Worm (Caenorhabditis elegans) whole organism, young adult: ENCODE measurements around the gene fbxa-192.

Source experiments
- B0035.1 ChIP-seq: sonication (generic microtip); optimal IDR thresholded peaks from 2 replicates; lab custom pipeline; 2016; ENCODE audit warnings: missing genetic modification characterization, mild to moderate bottlenecking, missing compliant biosample characterization, missing genotype, missing genetic modification reagents
- B0261.1 ChIP-seq: sonication (generic microtip); optimal IDR thresholded peaks from 2 replicates; lab custom pipeline; 2016; ENCODE audit warnings: mild to moderate bottlenecking, missing genetic modification characterization, moderate library complexity, missing compliant biosample characterization
- C17E4.6 ChIP-seq: fragments of 200-800 bp; sonication (Bioruptor generic); IDR thresholded peaks from 2 replicates; pipeline ENCODE4 v1.3.6; 2022; ENCODE audit warnings: missing genetic modification reagents, missing genetic modification characterization, missing compliant biosample characterization
- F22D6.2 ChIP-seq: sonication (generic microtip); optimal IDR thresholded peaks from 2 replicates; lab custom pipeline; 2016; ENCODE audit warnings: mild to moderate bottlenecking, missing genetic modification characterization, missing compliant biosample characterization
- F39B2.1 ChIP-seq: fragments of 200-800 bp; sonication (Bioruptor generic); IDR thresholded peaks from 2 replicates; pipeline ENCODE4 v1.3.6; 2022; ENCODE audit warnings: missing genetic modification reagents, missing genetic modification characterization, missing compliant biosample characterization
- F52B5.7 ChIP-seq: sonication (generic microtip); optimal IDR thresholded peaks from 2 replicates; lab custom pipeline; 2016; ENCODE audit warnings: mild to moderate bottlenecking, missing genetic modification characterization, missing compliant biosample characterization
- K11D2.4 ChIP-seq: fragments of 200-800 bp; sonication (Bioruptor generic); IDR thresholded peaks from 2 replicates; pipeline ENCODE4 v1.3.6; 2022; ENCODE audit warnings: missing genetic modification reagents, missing genetic modification characterization, missing compliant biosample characterization
- ZK185.1 ChIP-seq: sonication (generic microtip); optimal IDR thresholded peaks from 2 replicates; lab custom pipeline; 2016; ENCODE audit warnings: mild to moderate bottlenecking, missing genetic modification characterization, missing compliant biosample characterization; ENCODE audit not compliant: poor library complexity, severe bottlenecking
- aptf-3 ChIP-seq: fragments of 200-800 bp; sonication (Bioruptor generic); IDR thresholded peaks from 2 replicates; pipeline ENCODE4 v1.3.6; 2022; ENCODE audit warnings: missing genetic modification characterization, missing compliant biosample characterization
- attf-5 ChIP-seq: fragments of 200-800 bp; sonication (Bioruptor generic); optimal IDR thresholded peaks from 2 replicates; lab custom pipeline; 2018; ENCODE audit warnings: mild to moderate bottlenecking, missing genetic modification characterization, missing compliant biosample characterization
- ceh-40 ChIP-seq: fragments of 200-800 bp; sonication (Bioruptor generic); IDR thresholded peaks from 2 replicates; pipeline ENCODE4 v1.3.6; 2022; ENCODE audit warnings: missing genetic modification characterization, missing compliant biosample characterization
- ceh-91 ChIP-seq: fragments of 200-800 bp; sonication (Bioruptor generic); IDR thresholded peaks from 2 replicates; pipeline ENCODE4 v1.3.6; 2022; ENCODE audit warnings: missing genetic modification reagents, missing genetic modification characterization, missing compliant biosample characterization
- dpff-1 ChIP-seq: sonication (generic microtip); optimal IDR thresholded peaks from 2 replicates; lab custom pipeline; 2017; ENCODE audit warnings: mild to moderate bottlenecking, missing genetic modification characterization, missing compliant biosample characterization
- dpl-1 ChIP-seq: fragments of 150-350 bp; optimal IDR thresholded peaks from 2 replicates; lab custom pipeline; 2014; ENCODE audit warnings: missing biosample characterization, missing genetic modification reagents, missing genetic modification characterization
- egrh-3 ChIP-seq: fragments of 200-800 bp; sonication (Bioruptor generic); IDR thresholded peaks from 2 replicates; pipeline ENCODE4 v1.3.6; 2022; ENCODE audit warnings: missing genetic modification reagents, missing genetic modification characterization, missing compliant biosample characterization
- ekl-4 ChIP-seq: fragments of 200-800 bp; sonication (Bioruptor generic); IDR thresholded peaks from 2 replicates; pipeline ENCODE4 v1.3.6; 2022; ENCODE audit warnings: missing genetic modification reagents, missing genetic modification characterization, missing compliant biosample characterization
- ets-4 ChIP-seq: fragments of 200-800 bp; sonication (Bioruptor generic); optimal IDR thresholded peaks from 2 replicates; lab custom pipeline; 2018; ENCODE audit warnings: mild to moderate bottlenecking, missing genetic modification characterization, missing compliant biosample characterization
- fkh-3 ChIP-seq: sonication (generic microtip); optimal IDR thresholded peaks from 2 replicates; lab custom pipeline; 2016; ENCODE audit warnings: mild to moderate bottlenecking, missing genetic modification characterization, missing compliant biosample characterization
- hmg-1.2 ChIP-seq: fragments of 200-800 bp; sonication (Bioruptor generic); IDR thresholded peaks from 2 replicates; pipeline ENCODE4 v1.3.6; 2022; ENCODE audit warnings: missing genetic modification reagents, missing genetic modification characterization, missing compliant biosample characterization
- hrde-1 ChIP-seq: sonication (generic microtip); optimal IDR thresholded peaks from 2 replicates; lab custom pipeline; 2016; ENCODE audit warnings: missing genetic modification characterization, mild to moderate bottlenecking, missing compliant biosample characterization, moderate library complexity, missing genotype, missing genetic modification reagents, borderline replicate concordance
- hsf-1 ChIP-seq: fragments of 200-800 bp; sonication (Bioruptor generic); IDR thresholded peaks from 2 replicates; pipeline ENCODE4 v1.3.6; 2022; ENCODE audit warnings: missing genetic modification reagents, missing genetic modification characterization, missing compliant biosample characterization
- lin-35 ChIP-seq, 3 experiments: fragments of 150-350 bp in 2 of 3; sonication (generic microtip) in 1 of 3; optimal IDR thresholded peaks; 2 replicates each; lab custom pipeline; 2014 to 2018; ENCODE audit warnings: missing biosample characterization in 3 of 3, missing genetic modification characterization in 3 of 3, missing genetic modification reagents in 3 of 3
- madf-10 ChIP-seq: sonication (generic microtip); optimal IDR thresholded peaks from 2 replicates; lab custom pipeline; 2016; ENCODE audit warnings: mild to moderate bottlenecking, missing genetic modification characterization, missing compliant biosample characterization
- madf-3 ChIP-seq: fragments of 200-800 bp; sonication (Bioruptor generic); IDR thresholded peaks from 2 replicates; pipeline ENCODE4 v1.3.6; 2022; ENCODE audit warnings: missing genetic modification reagents, missing genetic modification characterization, missing compliant biosample characterization
- madf-6 ChIP-seq: fragments of 200-800 bp; sonication (Bioruptor generic); IDR thresholded peaks from 2 replicates; pipeline ENCODE4 v1.3.6; 2022; ENCODE audit warnings: missing genetic modification reagents, missing genetic modification characterization, missing compliant biosample characterization
- mcd-1 ChIP-seq: fragments of 200-800 bp; sonication (Bioruptor generic); IDR thresholded peaks from 2 replicates; pipeline ENCODE4 v1.3.6; 2022; ENCODE audit warnings: missing genetic modification reagents, missing genetic modification characterization, missing compliant biosample characterization
- mel-28 ChIP-seq: sonication (generic microtip); optimal IDR thresholded peaks from 2 replicates; lab custom pipeline; 2016; ENCODE audit warnings: borderline replicate concordance, mild to moderate bottlenecking, missing genetic modification characterization, missing compliant biosample characterization
- mxl-1 ChIP-seq: sonication (generic microtip); optimal IDR thresholded peaks from 2 replicates; lab custom pipeline; 2016; ENCODE audit warnings: missing genetic modification characterization, missing compliant biosample characterization
- nfyb-1 ChIP-seq: fragments of 200-800 bp; sonication (Bioruptor generic); IDR thresholded peaks from 2 replicates; pipeline ENCODE4 v1.3.6; 2022; ENCODE audit warnings: missing genetic modification reagents, missing genetic modification characterization, missing compliant biosample characterization
- nhr-120 ChIP-seq: fragments of 200-800 bp; sonication (Bioruptor generic); IDR thresholded peaks from 2 replicates; pipeline ENCODE4 v1.3.6; 2022; ENCODE audit warnings: missing genetic modification characterization, missing compliant biosample characterization
- nhr-27 ChIP-seq: fragments of 200-800 bp; sonication (Bioruptor generic); optimal IDR thresholded peaks from 2 replicates; lab custom pipeline; 2018; ENCODE audit warnings: mild to moderate bottlenecking, missing genetic modification characterization, moderate library complexity, missing compliant biosample characterization
- pha-4 ChIP-seq: fragments of 150-350 bp; sonication (generic microtip); optimal IDR thresholded peaks from 2 replicates; lab custom pipeline; 2014; ENCODE audit warnings: missing biosample characterization, missing genetic modification reagents, missing genetic modification characterization
- rec-8 ChIP-seq, 2 experiments: sonication (generic microtip); optimal IDR thresholded peaks; 2 replicates each; lab custom pipeline; 2016; ENCODE audit warnings: mild to moderate bottlenecking in 2 of 2, missing genetic modification characterization in 2 of 2, missing genetic modification reagents in 2 of 2, missing genotype in 2 of 2, missing biosample characterization in 1 of 2, missing compliant biosample characterization in 1 of 2, moderate library complexity in 1 of 2
- rpc-1 ChIP-seq, 2 experiments: fragments of 150-350 bp in 1 of 2; sonication (generic microtip) in 1 of 2; optimal IDR thresholded peaks; 2 replicates each; lab custom pipeline; 2014 to 2018; ENCODE audit warnings: missing biosample characterization in 1 of 2, missing genetic modification characterization in 1 of 2, missing genetic modification reagents in 1 of 2, missing genotype in 1 of 2
- sdz-38 ChIP-seq: sonication (generic microtip); optimal IDR thresholded peaks from 2 replicates; lab custom pipeline; 2016; ENCODE audit warnings: missing genotype, missing genetic modification characterization, missing compliant biosample characterization
- snpc-1.3 ChIP-seq: sonication (generic microtip); optimal IDR thresholded peaks from 2 replicates; lab custom pipeline; 2017; ENCODE audit warnings: missing genetic modification characterization, mild to moderate bottlenecking, missing compliant biosample characterization, antibody characterized with exemption, moderate library complexity, missing genotype, missing genetic modification reagents; ENCODE audit not compliant: insufficient read depth
- tlf-1 ChIP-seq: fragments of 200-800 bp; sonication (Bioruptor generic); optimal IDR thresholded peaks from 2 replicates; lab custom pipeline; 2018; ENCODE audit warnings: mild to moderate bottlenecking, missing genetic modification characterization, missing compliant biosample characterization
- unc-62 ChIP-seq: fragments of 150-350 bp; optimal IDR thresholded peaks from 2 replicates; lab custom pipeline; 2014; ENCODE audit warnings: missing biosample characterization, missing genetic modification reagents, missing genetic modification characterization
- xnd-1 ChIP-seq: sonication (generic microtip); optimal IDR thresholded peaks from 2 replicates; lab custom pipeline; 2016; ENCODE audit warnings: missing genotype, missing genetic modification reagents, missing genetic modification characterization, missing compliant biosample characterization
- zfh-2 ChIP-seq: fragments of 200-800 bp; sonication (Bioruptor generic); conservative IDR thresholded peaks from 2 replicates; pipeline ENCODE4 v1.3.6; 2022; ENCODE audit warnings: missing genetic modification reagents, missing genetic modification characterization, missing compliant biosample characterization
- ztf-6 ChIP-seq: fragments of 200-800 bp; sonication (Bioruptor generic); IDR thresholded peaks from 2 replicates; pipeline ENCODE4 v1.3.6; 2022; ENCODE audit warnings: missing genetic modification reagents, missing genetic modification characterization, missing compliant biosample characterization

fbxa-192 gene

DNA sequence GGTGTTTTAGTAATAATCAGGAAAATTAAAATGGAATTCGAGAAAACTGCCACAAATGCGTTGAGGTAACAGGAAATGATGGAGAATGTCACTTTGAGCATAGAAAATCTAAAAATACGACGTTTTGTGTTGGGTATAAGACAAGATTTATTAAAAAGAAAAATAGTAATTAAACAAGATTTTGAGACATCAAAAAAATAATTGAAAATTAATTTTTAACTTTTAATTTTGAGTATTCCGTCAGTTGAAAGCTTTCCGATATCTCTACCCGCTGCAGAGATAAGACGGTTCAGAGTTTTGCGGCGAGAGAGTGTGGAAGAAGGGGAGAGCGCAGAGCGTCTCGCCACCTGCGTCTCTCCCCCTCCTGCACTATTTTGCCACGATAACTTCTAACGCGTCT, 23.0 kb upstream of the fbxa-192 start, which contains the start of gene str-93:
str-93 (minus strand) TSS at position 101 of the 400 bp plus-strand sequence.
- TF ChIP-seq hmg-1.2 (GFP tag; lab: Robert Waterston, UW) (peak; percentile 57), sdz-38 (tag; lab: Kevin White, UChicago) (no peak)

DNA sequence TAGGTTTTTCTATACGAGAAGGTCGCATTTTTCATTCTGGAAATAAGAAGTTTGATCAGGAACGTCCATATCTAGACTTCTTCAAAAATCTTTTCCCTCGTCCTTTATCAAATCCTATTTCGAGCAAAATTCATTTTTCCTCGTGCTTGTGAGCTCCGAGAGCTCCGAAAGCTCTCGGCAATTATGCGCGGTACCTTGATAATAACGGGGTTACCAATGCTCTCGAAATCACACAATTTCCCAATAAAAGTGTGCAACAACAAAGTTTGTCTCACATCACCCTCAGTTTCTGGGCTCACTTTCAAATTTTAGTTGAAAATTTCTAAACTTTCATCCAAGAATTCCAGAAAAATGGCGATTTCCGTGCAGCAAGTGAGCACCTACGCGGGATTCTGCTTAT, 18.2 kb upstream of the fbxa-192 start, which contains the start of gene str-89:
str-89 (plus strand) TSS at position 301 of the 400 bp plus-strand sequence.
- no peak for TF ChIP-seq madf-10 (tag; lab: Kevin White, UChicago)
- no peak for TF ChIP-seq ztf-6 (GFP tag; lab: Robert Waterston, UW)
- no peak for TF ChIP-seq madf-6
- TF ChIP-seq tlf-1, result no peak

DNA sequence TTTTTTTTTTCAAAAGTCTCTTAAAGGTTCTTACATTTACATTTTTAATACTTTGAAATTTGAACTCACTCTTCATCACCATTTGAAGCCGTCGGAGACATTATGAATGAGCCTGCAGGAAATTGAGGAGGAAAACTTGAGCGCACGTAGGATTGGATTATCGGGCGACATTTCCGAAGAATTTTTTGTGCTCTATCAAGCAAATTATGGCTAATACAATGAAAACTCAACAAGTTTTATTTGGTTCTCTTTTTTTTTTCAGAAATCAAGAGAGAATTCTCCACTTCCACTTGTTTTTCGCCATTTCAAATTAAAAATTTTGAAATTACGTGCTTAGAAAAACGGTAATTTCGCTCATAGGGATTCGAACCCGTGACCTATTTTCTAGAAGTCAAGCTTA, 17.3 kb upstream of the fbxa-192 start, which contains the start of gene F59A1.12:
F59A1.12 (minus strand) TSS at position 101 of the 400 bp plus-strand sequence.
- TF ChIP-seq egrh-3 (GFP tag; lab: Robert Waterston, UW) (no peak), tlf-1 (no peak), aptf-3 (no peak), xnd-1 (tag; lab: Kevin White, UChicago) (no peak), fkh-3 (tag; lab: Kevin White, UChicago) (no peak), nfyb-1 (no peak), B0035.1 (no peak), lin-35 (GFP tag; optimal IDR thresholded peaks at IDR 0.05; lab: Kevin White, UChicago) (no peak), ceh-40 (no peak), pha-4 (tag; lab: Kevin White, UChicago) (no peak), sdz-38 (tag; lab: Kevin White, UChicago) (no peak), ets-4 (GFP tag; lab: Kevin White, UChicago) (no peak), mcd-1 (GFP tag; lab: Robert Waterston, UW) (no peak), snpc-1.3 (tag; lab: Kevin White, UChicago) (no peak), dpl-1 (GFP tag; lab: Kevin White, UChicago) (no peak), rec-8 (tag; optimal IDR thresholded peaks at IDR 0.05; lab: Kevin White, UChicago) (no peak), B0261.1 (tag; lab: Kevin White, UChicago) (no peak), madf-10 (tag; lab: Kevin White, UChicago) (no peak), ztf-6 (GFP tag; lab: Robert Waterston, UW) (no peak)

DNA sequence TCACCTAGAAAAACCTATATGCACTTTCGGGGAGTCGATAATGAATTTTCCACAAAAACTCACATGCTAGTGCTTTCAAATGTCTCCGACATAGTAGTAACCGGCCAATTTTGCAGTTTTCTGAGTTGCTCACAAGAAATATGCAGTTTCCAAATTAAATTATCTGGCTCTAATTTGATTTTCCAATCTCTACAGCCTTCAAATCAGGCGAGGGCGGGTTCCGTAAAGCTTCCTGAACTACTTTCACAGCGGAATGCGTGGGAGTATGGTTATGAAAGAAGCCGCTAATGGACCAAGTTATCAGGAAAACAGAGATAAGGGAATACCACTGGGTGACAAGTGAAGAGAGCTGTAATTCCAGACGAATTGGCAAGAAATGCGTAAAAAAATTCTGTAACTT, 15.6 kb upstream of the fbxa-192 start, which contains the start of gene F59A1.11:
F59A1.11 (minus strand) TSS at position 101 of the 400 bp plus-strand sequence.
- no peak for TF ChIP-seq madf-6
- TF ChIP-seq B0035.1, result no peak
- TF ChIP-seq nhr-27 (tag; lab: Kevin White, UChicago), result no peak
- no peak for TF ChIP-seq K11D2.4 (GFP tag; lab: Robert Waterston, UW)
- TF ChIP-seq unc-62 (GFP tag; lab: Kevin White, UChicago), result no peak
- TF ChIP-seq attf-5, result no peak
- TF ChIP-seq ztf-6 (GFP tag; lab: Robert Waterston, UW), result no peak
- no peak for TF ChIP-seq F39B2.1

DNA sequence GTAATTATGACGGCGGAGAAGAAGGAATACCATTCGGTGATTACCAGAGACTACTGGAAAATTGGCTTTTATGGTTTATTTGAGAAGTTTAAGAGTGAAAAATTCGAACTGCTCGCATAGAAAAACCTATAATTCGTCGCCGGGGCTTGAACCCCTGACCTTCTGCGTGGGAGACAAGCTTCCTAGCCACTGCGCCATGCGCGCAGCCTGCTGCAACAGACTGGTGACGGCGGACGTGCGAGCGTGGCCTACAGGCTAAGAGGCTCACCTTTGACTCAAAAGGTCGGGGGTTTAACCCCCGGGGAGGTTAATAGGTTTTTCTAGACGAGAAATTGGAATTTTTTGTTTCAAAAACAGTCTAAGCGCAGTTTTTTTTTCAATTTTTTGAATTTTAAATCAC, 14.0 kb upstream of the fbxa-192 start:
- TF ChIP-seq mxl-1 (no peak), hsf-1 (GFP tag; lab: Robert Waterston, UW) (no peak), ZK185.1 (no peak), ekl-4 (no peak), hmg-1.2 (GFP tag; lab: Robert Waterston, UW) (no peak), C17E4.6 (GFP tag; lab: Robert Waterston, UW) (no peak), hrde-1 (tag; lab: Kevin White, UChicago) (no peak), ceh-91 (GFP tag; lab: Robert Waterston, UW) (no peak), dpff-1 (no peak), F22D6.2 (tag; lab: Kevin White, UChicago) (no peak), mel-28 (no peak), unc-62 (GFP tag; lab: Kevin White, UChicago) (no peak), nhr-120 (GFP tag; lab: Robert Waterston, UW) (peak; percentile 77; the same call in 1 of the 2 replicates), rpc-1 (optimal IDR thresholded peaks at IDR 0.05; lab: Kevin White, UChicago) (no peak), rpc-1 (tag; optimal IDR thresholded peaks at IDR 0.05; lab: Kevin White, UChicago) (peak; percentile 40), ztf-6 (GFP tag; lab: Robert Waterston, UW) (no peak), madf-3 (no peak), sdz-38 (tag; lab: Kevin White, UChicago) (no peak), F52B5.7 (tag; lab: Kevin White, UChicago) (no peak), zfh-2 (peak; percentile 67), tlf-1 (no peak)
